Fruit fly (Drosophila melanogaster) Kc167 (cell line): ENCODE measurements around the gene CG43332.

Experiments used
- Myc ChIP-seq: fragments of >200 bp; optimal IDR thresholded peaks from 2 replicates; lab custom pipeline; 2017; ENCODE audit warnings: missing external identifiers
- Sin3A ChIP-seq: fragments of >200 bp; optimal IDR thresholded peaks from 2 replicates; lab custom pipeline; 2018; ENCODE audit warnings: missing external identifiers
- h ChIP-seq: fragments of >200 bp; optimal IDR thresholded peaks from 3 replicates; lab custom pipeline; 2018; ENCODE audit warnings: missing external identifiers
- insv ChIP-seq: fragments of >200 bp; optimal IDR thresholded peaks from 3 replicates; lab custom pipeline; 2018; ENCODE audit warnings: missing external identifiers
- psq ChIP-seq: fragments of >200 bp; optimal IDR thresholded peaks from 2 replicates; lab custom pipeline; 2017; ENCODE audit warnings: missing external identifiers
- ttk ChIP-seq: sonication (Bioruptor generic); optimal IDR thresholded peaks from 2 replicates; lab custom pipeline; 2017; ENCODE audit warnings: missing external identifiers

CG43332 gene

DNA sequence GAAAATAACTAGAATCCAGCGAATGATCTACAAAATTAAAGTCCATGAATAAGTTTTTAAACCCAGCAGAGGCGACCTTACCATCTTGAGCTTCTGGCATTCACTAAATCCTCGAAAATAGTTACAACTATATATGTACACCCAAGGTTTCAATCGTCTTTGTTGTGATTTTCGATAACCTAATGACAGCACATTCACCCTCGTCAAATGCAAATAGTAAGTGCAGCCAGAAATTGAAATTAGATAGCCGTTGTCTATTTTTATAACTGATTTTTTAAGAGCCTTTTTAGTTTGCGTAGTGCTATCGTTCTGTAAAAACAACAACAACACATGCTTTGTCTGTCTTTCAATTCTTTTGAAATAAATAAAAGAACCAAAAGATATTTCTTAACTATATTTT lies at the start of gene CG43332:
Gene CG43332 (minus strand): TSS at position 101 of the 400 bp plus-strand sequence.
- no peak for TF ChIP-seq Myc (lab: Kevin White, UChicago)

DNA sequence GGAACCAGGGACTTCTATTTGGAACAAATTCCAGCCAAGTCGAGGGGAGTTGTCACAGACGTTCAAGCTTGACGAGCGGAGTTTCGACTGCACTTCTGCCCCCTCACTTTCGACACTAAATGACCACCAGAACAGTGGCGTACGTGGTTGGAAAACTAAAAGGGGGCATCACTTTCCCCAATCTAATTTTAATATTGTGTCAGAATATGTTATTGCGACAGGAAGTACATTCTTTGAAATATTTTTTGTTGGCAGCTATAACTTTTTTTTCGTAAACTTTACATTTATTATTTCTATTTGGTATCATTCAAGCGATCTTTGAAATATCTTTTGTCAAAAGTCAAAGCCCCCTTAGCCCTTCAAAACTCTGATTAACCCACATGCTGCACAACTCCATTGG lies 49.7 kb upstream of the CG43332 start:
- TF ChIP-seq ttk (no peak), Myc (lab: Kevin White, UChicago) (no peak), Sin3A (lab: Kevin White, UChicago) (no peak), psq (lab: Kevin White, UChicago) (no peak), h (lab: Kevin White, UChicago) (no peak), insv (lab: Kevin White, UChicago) (no peak)

dm6 chr2L:14211367-14211766 lies 48.3 kb upstream of the CG43332 start:
- TF ChIP-seq psq (lab: Kevin White, UChicago) (no peak), h (lab: Kevin White, UChicago) (no peak), Myc (lab: Kevin White, UChicago) (no peak), ttk (no peak), insv (lab: Kevin White, UChicago) (no peak), Sin3A (lab: Kevin White, UChicago) (no peak)

- TF ChIP-seq Sin3A (lab: Kevin White, UChicago) (no peak), ttk (no peak), Myc (lab: Kevin White, UChicago) (no peak), insv (lab: Kevin White, UChicago) (no peak), h (lab: Kevin White, UChicago) (no peak), psq (lab: Kevin White, UChicago) (no peak)
Observed at dm6 chr2L:14207593-14208236, 44.7 kb upstream of the CG43332 start.

dm6 chr2L:14207134-14207533 lies 44.1 kb upstream of the CG43332 start:
- TF ChIP-seq ttk, result no peak
- no peak for TF ChIP-seq insv (lab: Kevin White, UChicago)
- no peak for TF ChIP-seq Myc (lab: Kevin White, UChicago)
- no peak for TF ChIP-seq Sin3A (lab: Kevin White, UChicago)
- TF ChIP-seq psq (lab: Kevin White, UChicago), result no peak
- no peak for TF ChIP-seq h (lab: Kevin White, UChicago)

DNA sequence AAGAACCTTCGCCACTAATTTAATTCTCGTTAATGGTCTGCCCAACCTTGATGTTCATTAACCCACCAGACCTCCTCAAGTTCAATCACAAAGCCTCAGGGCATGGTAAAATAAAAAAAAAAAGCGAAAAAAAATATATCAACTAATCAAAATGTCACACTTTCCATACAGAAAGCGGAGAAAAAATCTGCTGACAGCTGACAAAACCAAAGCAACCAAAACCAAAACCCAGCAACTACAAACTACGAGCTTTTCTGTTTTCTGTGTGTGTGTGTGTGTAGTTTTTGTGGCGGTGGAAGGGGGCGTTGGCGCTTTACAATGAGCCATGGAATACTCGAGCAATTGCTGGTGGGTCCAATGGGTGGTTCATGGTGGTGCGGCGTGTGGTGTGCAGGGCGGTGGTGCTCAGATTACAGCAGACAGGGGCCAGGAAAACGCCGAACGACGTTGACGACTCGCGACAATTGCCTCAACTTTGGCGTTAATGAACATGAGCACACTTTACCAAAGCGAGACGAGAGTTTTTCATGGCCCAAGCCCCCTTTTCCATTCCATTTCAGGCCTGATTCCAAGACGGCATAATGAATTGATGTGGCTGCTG lies 40.9 kb upstream of the CG43332 start:
- TF ChIP-seq Myc (lab: Kevin White, UChicago), result no peak
- TF ChIP-seq ttk, result no peak
- no peak for TF ChIP-seq psq (lab: Kevin White, UChicago)
- TF ChIP-seq h (lab: Kevin White, UChicago), result no peak
- no peak for TF ChIP-seq insv (lab: Kevin White, UChicago)

- TF ChIP-seq Sin3A (lab: Kevin White, UChicago) (no peak), psq (lab: Kevin White, UChicago) (no peak), insv (lab: Kevin White, UChicago) (no peak), h (lab: Kevin White, UChicago) (no peak)
Observed at dm6 chr2L:14200393-14200792, 37.4 kb upstream of the CG43332 start.

dm6 chr2L:14198341-14198740 lies 35.3 kb upstream of the CG43332 start:
- TF ChIP-seq psq (lab: Kevin White, UChicago), result no peak
- TF ChIP-seq h (lab: Kevin White, UChicago), result no peak
- TF ChIP-seq Myc (lab: Kevin White, UChicago), result no peak
- no peak for TF ChIP-seq Sin3A (lab: Kevin White, UChicago)
- TF ChIP-seq ttk, result no peak
- TF ChIP-seq insv (lab: Kevin White, UChicago), result no peak

- TF ChIP-seq psq (lab: Kevin White, UChicago) (no peak), h (lab: Kevin White, UChicago) (no peak), Sin3A (lab: Kevin White, UChicago) (no peak), Myc (lab: Kevin White, UChicago) (no peak), ttk (no peak), insv (lab: Kevin White, UChicago) (no peak)
Observed at dm6 chr2L:14197195-14197594, 34.2 kb upstream of the CG43332 start.

dm6 chr2L:14182896-14183550 lies 20.0 kb upstream of the CG43332 start:
- TF ChIP-seq Myc (lab: Kevin White, UChicago) (no peak), h (lab: Kevin White, UChicago) (no peak), psq (lab: Kevin White, UChicago) (no peak), ttk (no peak), insv (lab: Kevin White, UChicago) (no peak), Sin3A (lab: Kevin White, UChicago) (no peak)

DNA sequence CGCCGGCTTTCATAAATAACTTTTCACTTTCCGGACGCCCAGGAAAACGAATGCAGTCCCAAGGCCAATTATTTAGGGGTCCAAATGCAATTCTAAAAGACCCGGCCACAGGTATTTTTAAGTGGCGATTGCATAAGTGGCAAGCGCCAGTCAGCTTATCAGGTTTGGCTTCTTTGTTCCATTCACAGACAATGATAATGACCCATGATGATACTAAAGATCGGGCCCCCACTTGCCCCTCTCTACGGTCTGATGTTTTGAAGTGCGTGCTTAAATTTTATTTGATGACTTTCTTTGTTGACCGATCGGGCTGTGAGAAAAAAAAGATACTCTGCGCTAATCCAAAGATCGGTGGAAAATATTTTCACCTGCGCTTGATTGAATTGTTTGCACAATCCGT lies 18.8 kb upstream of the CG43332 start:
- TF ChIP-seq h (lab: Kevin White, UChicago) (no peak), Sin3A (lab: Kevin White, UChicago) (no peak), ttk (no peak), psq (lab: Kevin White, UChicago) (no peak), Myc (lab: Kevin White, UChicago) (no peak), insv (lab: Kevin White, UChicago) (no peak)

DNA sequence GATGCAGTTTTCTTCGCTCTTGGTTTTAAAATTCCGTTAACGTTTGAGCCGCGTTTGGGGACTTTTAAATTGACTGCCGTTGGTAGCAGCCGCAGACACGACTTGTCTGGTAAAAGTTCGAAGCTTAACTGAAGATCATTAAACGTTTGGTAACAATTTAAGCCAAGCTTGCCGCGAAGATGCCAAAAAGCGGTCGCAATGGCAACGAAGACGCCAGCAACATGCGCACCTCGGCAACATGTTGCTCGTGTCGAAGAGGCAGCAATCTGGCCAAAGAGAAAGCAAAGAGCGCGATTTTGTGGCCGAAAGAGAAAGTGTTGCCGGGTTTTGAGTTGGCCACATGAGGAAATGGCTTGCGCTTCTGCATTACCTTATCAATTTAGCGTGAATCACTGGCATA lies 17.5 kb upstream of the CG43332 start, which contains the start of gene CG43333:
Gene CG43333 (minus strand): TSS at position 134 of the 400 bp plus-strand sequence.
- TF ChIP-seq Sin3A (lab: Kevin White, UChicago) (no peak), h (lab: Kevin White, UChicago) (no peak), psq (lab: Kevin White, UChicago) (no peak), ttk (no peak), Myc (lab: Kevin White, UChicago) (no peak), insv (lab: Kevin White, UChicago) (no peak)
